Worm (Caenorhabditis elegans): Measurements from ENCODE around the gene F29A7.6.

Gene F29A7.6

DNA sequence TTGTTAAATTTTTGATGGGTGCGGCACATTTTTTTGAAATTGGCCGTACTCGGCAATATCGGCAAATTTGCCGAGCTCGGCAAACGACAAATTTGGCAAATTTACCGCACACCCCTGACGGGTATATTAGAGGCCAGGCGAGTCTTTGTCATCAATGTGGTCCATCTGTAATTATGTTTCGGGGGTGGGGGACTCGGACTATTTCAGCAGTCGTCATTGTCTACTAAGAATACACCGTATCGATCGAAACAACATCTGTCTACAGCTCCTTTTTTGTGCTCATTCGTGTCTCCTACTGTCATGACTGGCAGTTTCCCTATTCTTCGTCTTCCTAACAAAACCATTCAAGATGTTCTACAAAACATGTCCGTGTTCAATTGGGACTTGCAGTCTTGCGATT, 13.9 kb upstream of the F29A7.6 start, which contains the start of gene F08D12.15:
TSS of gene F08D12.15 (plus strand) at position 301 of the 400 bp plus-strand sequence.
- TF ChIP-seq hlh-8 (tag; optimal IDR thresholded peaks at IDR 0.05): no peak
- no peak for TF ChIP-seq sox-4 (tag; optimal IDR thresholded peaks at IDR 0.05)
- TF ChIP-seq ceh-24 (tag; optimal IDR thresholded peaks at IDR 0.05): no peak
- no peak for TF ChIP-seq gmeb-2 (tag; optimal IDR thresholded peaks at IDR 0.05)
- TF ChIP-seq ceh-9 (tag; optimal IDR thresholded peaks at IDR 0.05): no peak
- TF ChIP-seq K02D7.2 (tag; optimal IDR thresholded peaks at IDR 0.05): no peak
- TF ChIP-seq elt-2 (tag; optimal IDR thresholded peaks at IDR 0.05): no peak
- no peak for TF ChIP-seq ceh-19 (GFP tag; optimal IDR thresholded peaks at IDR 0.05)
- no peak for TF ChIP-seq ceh-14 (tag; optimal IDR thresholded peaks at IDR 0.05)
- TF ChIP-seq sox-2 (GFP tag; IDR thresholded peaks at IDR 0.05): no peak
- TF ChIP-seq hlh-6 (tag; optimal IDR thresholded peaks at IDR 0.05): no peak
- TF ChIP-seq nhr-232 (tag; optimal IDR thresholded peaks at IDR 0.05): no peak
- TF ChIP-seq pat-9 (tag; optimal IDR thresholded peaks at IDR 0.05): no peak

ce11 chrII:2764664-2765063, 12.3 kb upstream of the F29A7.6 start, which contains the start of gene fbxb-108:
Gene fbxb-108, plus strand, starts transcription at chrII:2764964.
- TF ChIP-seq lim-6 (tag; optimal IDR thresholded peaks at IDR 0.05): no peak

ce11 chrII:2762108-2762507, 9.7 kb upstream of the F29A7.6 start, which contains the start of gene fbxb-106:
Gene fbxb-106, plus strand, starts transcription at chrII:2762408.
- TF ChIP-seq ets-4 (tag; optimal IDR thresholded peaks at IDR 0.05): no peak
- TF ChIP-seq lin-11 (tag; optimal IDR thresholded peaks at IDR 0.05): no peak
- TF ChIP-seq elt-2 (tag; optimal IDR thresholded peaks at IDR 0.05): no peak
- no peak for TF ChIP-seq lim-6 (tag; optimal IDR thresholded peaks at IDR 0.05)
- TF ChIP-seq hlh-8 (tag; optimal IDR thresholded peaks at IDR 0.05): no peak
- TF ChIP-seq T23F11.4 (GFP tag; optimal IDR thresholded peaks at IDR 0.05): no peak
- no peak for TF ChIP-seq ahr-1 (tag; optimal IDR thresholded peaks at IDR 0.05)
- no peak for TF ChIP-seq ztf-16 (tag; optimal IDR thresholded peaks at IDR 0.05)

ce11 chrII:2758476-2758875, 6.1 kb upstream of the F29A7.6 start, which contains the start of gene fbxb-107:
Gene fbxb-107, plus strand, starts transcription at chrII:2758772.
- TF ChIP-seq ceh-48 (tag; optimal IDR thresholded peaks at IDR 0.05): peak; percentile 54
- TF ChIP-seq ceh-24 (tag; optimal IDR thresholded peaks at IDR 0.05): no peak
- TF ChIP-seq hlh-8 (tag; optimal IDR thresholded peaks at IDR 0.05): no peak
- TF ChIP-seq pha-2 (tag; optimal IDR thresholded peaks at IDR 0.05): no peak
- no peak for TF ChIP-seq ceh-9 (tag; optimal IDR thresholded peaks at IDR 0.05)
- no peak for TF ChIP-seq ets-4 (tag; optimal IDR thresholded peaks at IDR 0.05)
- peak; percentile 72 for TF ChIP-seq hlh-30 (tag; optimal IDR thresholded peaks at IDR 0.05; ENCODE audit: insufficient read depth)
- no peak for TF ChIP-seq dve-1 (tag; optimal IDR thresholded peaks at IDR 0.05)

DNA sequence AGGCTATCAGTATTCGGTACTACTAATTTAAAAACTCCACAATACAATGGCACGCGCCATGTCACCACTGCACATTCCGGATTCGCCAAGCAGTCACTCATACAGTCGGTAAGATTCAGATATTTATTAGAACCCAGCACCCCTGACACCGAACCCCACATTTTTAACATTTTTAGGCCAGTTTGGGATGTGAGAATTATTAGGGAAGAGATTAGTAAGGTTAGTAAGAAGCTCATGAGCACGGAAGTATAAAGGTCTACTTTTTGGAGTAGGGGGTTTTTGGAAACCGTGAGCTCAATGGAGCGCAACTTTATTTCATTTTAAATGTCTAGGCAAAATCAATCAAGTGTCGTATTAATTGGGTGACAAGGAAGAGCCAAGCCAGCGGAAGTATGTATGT, 5.5 kb upstream of the F29A7.6 start, which contains the start of gene F29A7.8:
TSS of gene F29A7.8 (minus strand) at position 101 of the 400 bp plus-strand sequence.
- no peak for TF ChIP-seq hlh-13 (GFP tag; optimal IDR thresholded peaks at IDR 0.05)
- TF ChIP-seq fkh-10 (GFP tag; optimal IDR thresholded peaks at IDR 0.05): no peak
- no peak for TF ChIP-seq zip-5 (tag; optimal IDR thresholded peaks at IDR 0.05)
- no peak for TF ChIP-seq pag-3 (tag; optimal IDR thresholded peaks at IDR 0.05; ENCODE audit: borderline replicate concordance)
- no peak for TF ChIP-seq ceh-14 (tag; optimal IDR thresholded peaks at IDR 0.05)
- TF ChIP-seq T23F11.4 (GFP tag; optimal IDR thresholded peaks at IDR 0.05): no peak

- TF ChIP-seq pros-1 (tag; optimal IDR thresholded peaks at IDR 0.05): no peak
- TF ChIP-seq hlh-13 (GFP tag; optimal IDR thresholded peaks at IDR 0.05): no peak
- no peak for TF ChIP-seq hlh-15 (tag; optimal IDR thresholded peaks at IDR 0.05)
- no peak for TF ChIP-seq hlh-30 (tag; optimal IDR thresholded peaks at IDR 0.05; ENCODE audit: insufficient read depth)
- no peak for TF ChIP-seq ceh-9 (tag; optimal IDR thresholded peaks at IDR 0.05)
- TF ChIP-seq K02D7.2 (tag; optimal IDR thresholded peaks at IDR 0.05): no peak
- no peak for TF ChIP-seq npax-4 (tag; optimal IDR thresholded peaks at IDR 0.05)
- no peak for TF ChIP-seq unc-55 (GFP tag; optimal IDR thresholded peaks at IDR 0.05)
- TF ChIP-seq sdc-2 (tag; optimal IDR thresholded peaks at IDR 0.05): no peak
- TF ChIP-seq fkh-10 (GFP tag; optimal IDR thresholded peaks at IDR 0.05): no peak
- TF ChIP-seq che-1 (tag; optimal IDR thresholded peaks at IDR 0.05): no peak
Observed at ce11 chrII:2756351-2756750, 3.9 kb upstream of the F29A7.6 start.
